Worm (Caenorhabditis elegans) whole organism, young adult: Measurements from ENCODE around the gene Y82E9BR.10.
A peak's percentile ranks its signal among the peaks of the same experiment; 100 is the strongest.

Experiments
- B0035.1 ChIP-seq: sonication (generic microtip); optimal IDR thresholded peaks from 2 replicates; lab custom pipeline; 2016; ENCODE audit warnings: missing genetic modification characterization, mild to moderate bottlenecking, missing compliant biosample characterization, missing genotype, missing genetic modification reagents
- F10E7.11 ChIP-seq: sonication (generic microtip); optimal IDR thresholded peaks from 2 replicates; lab custom pipeline; 2017; ENCODE audit warnings: mild to moderate bottlenecking, missing genetic modification characterization, moderate library complexity, missing compliant biosample characterization
- F22D6.2 ChIP-seq: sonication (generic microtip); optimal IDR thresholded peaks from 2 replicates; lab custom pipeline; 2016; ENCODE audit warnings: mild to moderate bottlenecking, missing genetic modification characterization, missing compliant biosample characterization
- F23B12.7 ChIP-seq: sonication (generic microtip); optimal IDR thresholded peaks from 2 replicates; lab custom pipeline; 2017; ENCODE audit warnings: missing genetic modification characterization, mild to moderate bottlenecking, missing compliant biosample characterization, antibody characterized with exemption, moderate library complexity; ENCODE audit not compliant: insufficient read depth
- F37B4.10 ChIP-seq: fragments of 200-800 bp; sonication (Bioruptor generic); IDR thresholded peaks from 2 replicates; pipeline ENCODE4 v1.3.6; 2022; ENCODE audit warnings: missing genetic modification characterization, missing compliant biosample characterization
- F55B11.4 ChIP-seq: sonication (generic microtip); optimal IDR thresholded peaks from 2 replicates; lab custom pipeline; 2016; ENCODE audit warnings: missing compliant biosample characterization, missing genetic modification characterization, borderline replicate concordance; ENCODE audit not compliant: insufficient read depth
- F57A8.1 ChIP-seq: fragments of 200-800 bp; sonication (Bioruptor generic); optimal IDR thresholded peaks from 2 replicates; lab custom pipeline; 2018; ENCODE audit warnings: mild to moderate bottlenecking, missing genetic modification characterization, moderate library complexity, missing compliant biosample characterization
- F57C9.4 ChIP-seq: sonication (generic microtip); optimal IDR thresholded peaks from 2 replicates; lab custom pipeline; 2017; ENCODE audit warnings: mild to moderate bottlenecking, missing genetic modification characterization, missing compliant biosample characterization
- T26A5.8 ChIP-seq: sonication (generic microtip); optimal IDR thresholded peaks from 2 replicates; lab custom pipeline; 2016; ENCODE audit warnings: missing genetic modification characterization, missing compliant biosample characterization
- Y53F4B.3 ChIP-seq: fragments of 200-800 bp; sonication (Bioruptor generic); IDR thresholded peaks from 2 replicates; pipeline ENCODE4 v1.3.6; 2022; ENCODE audit warnings: missing genetic modification reagents, missing genetic modification characterization, missing compliant biosample characterization
- ZK185.1 ChIP-seq: sonication (generic microtip); optimal IDR thresholded peaks from 2 replicates; lab custom pipeline; 2016; ENCODE audit warnings: mild to moderate bottlenecking, missing genetic modification characterization, missing compliant biosample characterization; ENCODE audit not compliant: poor library complexity, severe bottlenecking
- akir-1 ChIP-seq: fragments of 200-800 bp; sonication (Bioruptor generic); optimal IDR thresholded peaks from 2 replicates; lab custom pipeline; 2018; ENCODE audit warnings: mild to moderate bottlenecking, missing genetic modification characterization, moderate library complexity, missing compliant biosample characterization
- ama-1 ChIP-seq, 3 experiments: fragments of 150-350 bp in 1 of 3; sonication (generic microtip) in 2 of 3; optimal IDR thresholded peaks; 2 replicates each; lab custom pipeline; 2014 to 2018; ENCODE audit warnings: missing biosample characterization in 2 of 3, missing genetic modification characterization in 2 of 3, missing genetic modification reagents in 2 of 3
- aptf-2 ChIP-seq: fragments of 200-800 bp; sonication (Bioruptor generic); conservative IDR thresholded peaks from 2 replicates; pipeline ENCODE4 v1.3.6; 2022; ENCODE audit warnings: missing genetic modification reagents, missing genetic modification characterization, missing compliant biosample characterization
- atf-7 ChIP-seq: sonication (generic microtip); optimal IDR thresholded peaks from 2 replicates; lab custom pipeline; 2017; ENCODE audit warnings: mild to moderate bottlenecking, missing genetic modification characterization, missing compliant biosample characterization
- athp-1 ChIP-seq: sonication (generic microtip); optimal IDR thresholded peaks from 2 replicates; lab custom pipeline; 2017; ENCODE audit warnings: mild to moderate bottlenecking, missing genetic modification characterization, missing compliant biosample characterization
- attf-3 ChIP-seq: fragments of 200-800 bp; sonication (Bioruptor generic); conservative IDR thresholded peaks from 2 replicates; pipeline ENCODE4 v1.3.6; 2022; ENCODE audit warnings: missing genetic modification reagents, missing genetic modification characterization, missing compliant biosample characterization
- attf-5 ChIP-seq: fragments of 200-800 bp; sonication (Bioruptor generic); optimal IDR thresholded peaks from 2 replicates; lab custom pipeline; 2018; ENCODE audit warnings: mild to moderate bottlenecking, missing genetic modification characterization, missing compliant biosample characterization
- attf-6 ChIP-seq: fragments of 200-800 bp; sonication (Bioruptor generic); IDR thresholded peaks from 2 replicates; pipeline ENCODE4 v1.3.6; 2022; ENCODE audit warnings: missing genetic modification reagents, missing genetic modification characterization, missing compliant biosample characterization
- bed-1 ChIP-seq: fragments of 200-800 bp; sonication (Bioruptor generic); IDR thresholded peaks from 2 replicates; pipeline ENCODE4 v1.3.6; 2022; ENCODE audit warnings: missing genetic modification reagents, missing genetic modification characterization, missing compliant biosample characterization
- chd-7 ChIP-seq: sonication (generic microtip); optimal IDR thresholded peaks from 2 replicates; lab custom pipeline; 2016; ENCODE audit warnings: mild to moderate bottlenecking, missing genetic modification characterization, moderate library complexity, missing compliant biosample characterization
- dox-1 ChIP-seq: fragments of 200-800 bp; sonication (Bioruptor generic); IDR thresholded peaks from 2 replicates; pipeline ENCODE4 v1.3.6; 2022; ENCODE audit warnings: missing genetic modification reagents, missing genetic modification characterization, missing compliant biosample characterization
- dpff-1 ChIP-seq: sonication (generic microtip); optimal IDR thresholded peaks from 2 replicates; lab custom pipeline; 2017; ENCODE audit warnings: mild to moderate bottlenecking, missing genetic modification characterization, missing compliant biosample characterization
- dpl-1 ChIP-seq: fragments of 150-350 bp; optimal IDR thresholded peaks from 2 replicates; lab custom pipeline; 2014; ENCODE audit warnings: missing biosample characterization, missing genetic modification reagents, missing genetic modification characterization
- ekl-4 ChIP-seq: fragments of 200-800 bp; sonication (Bioruptor generic); IDR thresholded peaks from 2 replicates; pipeline ENCODE4 v1.3.6; 2022; ENCODE audit warnings: missing genetic modification reagents, missing genetic modification characterization, missing compliant biosample characterization
- fkh-3 ChIP-seq: sonication (generic microtip); optimal IDR thresholded peaks from 2 replicates; lab custom pipeline; 2016; ENCODE audit warnings: mild to moderate bottlenecking, missing genetic modification characterization, missing compliant biosample characterization
- gei-17 ChIP-seq: fragments of 200-800 bp; sonication (Bioruptor generic); optimal IDR thresholded peaks from 2 replicates; lab custom pipeline; 2018; ENCODE audit warnings: mild to moderate bottlenecking, missing genetic modification characterization, missing compliant biosample characterization
- him-1 ChIP-seq: sonication (generic microtip); optimal IDR thresholded peaks from 2 replicates; lab custom pipeline; 2016; ENCODE audit warnings: missing genotype, missing genetic modification reagents, missing genetic modification characterization, missing compliant biosample characterization
- hlh-12 ChIP-seq: sonication (generic microtip); optimal IDR thresholded peaks from 2 replicates; lab custom pipeline; 2016; ENCODE audit warnings: missing genetic modification characterization, missing compliant biosample characterization
- hmg-1.2 ChIP-seq: fragments of 200-800 bp; sonication (Bioruptor generic); IDR thresholded peaks from 2 replicates; pipeline ENCODE4 v1.3.6; 2022; ENCODE audit warnings: missing genetic modification reagents, missing genetic modification characterization, missing compliant biosample characterization
- hmg-20 ChIP-seq: fragments of 200-800 bp; sonication (Bioruptor generic); IDR thresholded peaks from 2 replicates; pipeline ENCODE4 v1.3.6; 2022; ENCODE audit warnings: missing genetic modification reagents, missing genetic modification characterization, missing compliant biosample characterization
- lin-26 ChIP-seq: fragments of 200-800 bp; sonication (Bioruptor generic); IDR thresholded peaks from 2 replicates; pipeline ENCODE4 v1.3.6; 2022; ENCODE audit warnings: missing genetic modification reagents, missing genetic modification characterization, missing compliant biosample characterization
- lsl-1 ChIP-seq: fragments of 200-800 bp; sonication (Bioruptor generic); optimal IDR thresholded peaks from 2 replicates; lab custom pipeline; 2018; ENCODE audit warnings: mild to moderate bottlenecking, missing genetic modification characterization, moderate library complexity, missing compliant biosample characterization
- lsy-27 ChIP-seq: sonication (generic microtip); optimal IDR thresholded peaks from 2 replicates; lab custom pipeline; 2017; ENCODE audit warnings: missing genetic modification characterization, mild to moderate bottlenecking, missing compliant biosample characterization, antibody characterized with exemption, missing genotype, borderline replicate concordance; ENCODE audit not compliant: insufficient read depth
- nfya-1 ChIP-seq: sonication (generic microtip); optimal IDR thresholded peaks from 2 replicates; lab custom pipeline; 2017; ENCODE audit warnings: antibody characterized with exemption, missing compliant biosample characterization, missing genetic modification characterization, borderline replicate concordance; ENCODE audit not compliant: insufficient read depth
- rec-8 ChIP-seq, 2 experiments: sonication (generic microtip); optimal IDR thresholded peaks; 2 replicates each; lab custom pipeline; 2016; ENCODE audit warnings: mild to moderate bottlenecking in 2 of 2, missing genetic modification characterization in 2 of 2, missing genetic modification reagents in 2 of 2, missing genotype in 2 of 2, missing biosample characterization in 1 of 2, missing compliant biosample characterization in 1 of 2, moderate library complexity in 1 of 2
- sea-2 ChIP-seq: fragments of 200-800 bp; sonication (Bioruptor generic); IDR thresholded peaks from 2 replicates; pipeline ENCODE4 v1.3.6; 2022; ENCODE audit warnings: missing genetic modification characterization, missing compliant biosample characterization
- snpc-1.1 ChIP-seq: sonication (generic microtip); optimal IDR thresholded peaks from 2 replicates; lab custom pipeline; 2017; ENCODE audit warnings: missing genetic modification characterization, mild to moderate bottlenecking, missing compliant biosample characterization, antibody characterized with exemption, moderate library complexity, missing genotype, missing genetic modification reagents; ENCODE audit not compliant: insufficient read depth
- snpc-3.4 ChIP-seq: sonication (generic microtip); optimal IDR thresholded peaks from 2 replicates; lab custom pipeline; 2017; ENCODE audit warnings: missing genetic modification characterization, mild to moderate bottlenecking, missing compliant biosample characterization, antibody characterized with exemption, moderate library complexity, missing genotype, missing genetic modification reagents
- somi-1 ChIP-seq: fragments of 200-800 bp; sonication (Bioruptor generic); optimal IDR thresholded peaks from 2 replicates; lab custom pipeline; 2018; ENCODE audit warnings: mild to moderate bottlenecking, missing genetic modification characterization, missing compliant biosample characterization
- tbx-9 ChIP-seq: sonication (generic microtip); optimal IDR thresholded peaks from 2 replicates; lab custom pipeline; 2016; ENCODE audit warnings: borderline replicate concordance, missing genetic modification characterization, inconsistent platforms, missing compliant biosample characterization
- unc-62 ChIP-seq: fragments of 150-350 bp; optimal IDR thresholded peaks from 2 replicates; lab custom pipeline; 2014; ENCODE audit warnings: missing biosample characterization, missing genetic modification reagents, missing genetic modification characterization
- xnd-1 ChIP-seq: sonication (generic microtip); optimal IDR thresholded peaks from 2 replicates; lab custom pipeline; 2016; ENCODE audit warnings: missing genotype, missing genetic modification reagents, missing genetic modification characterization, missing compliant biosample characterization
- ztf-18 ChIP-seq: sonication (generic microtip); optimal IDR thresholded peaks from 2 replicates; lab custom pipeline; 2016; ENCODE audit warnings: missing genotype, mild to moderate bottlenecking, missing genetic modification characterization, missing compliant biosample characterization
- ztf-22 ChIP-seq: fragments of 200-800 bp; sonication (Bioruptor generic); optimal IDR thresholded peaks from 2 replicates; lab custom pipeline; 2018; ENCODE audit warnings: mild to moderate bottlenecking, missing genetic modification characterization, moderate library complexity, missing compliant biosample characterization
- ztf-25 ChIP-seq: fragments of 200-800 bp; sonication (Bioruptor generic); IDR thresholded peaks from 2 replicates; pipeline ENCODE4 v1.3.6; 2022; ENCODE audit warnings: missing genetic modification reagents, missing genetic modification characterization, missing compliant biosample characterization
- ztf-26 ChIP-seq: sonication (generic microtip); optimal IDR thresholded peaks from 2 replicates; lab custom pipeline; 2017; ENCODE audit warnings: missing genetic modification characterization, missing compliant biosample characterization
- ztf-3 ChIP-seq: fragments of 200-800 bp; sonication (Bioruptor generic); optimal IDR thresholded peaks from 2 replicates; lab custom pipeline; 2018; ENCODE audit warnings: mild to moderate bottlenecking, missing genetic modification characterization, missing compliant biosample characterization

Gene Y82E9BR.10

ce11 chrIII:1418709-1419108 is 43.3 kb upstream of the Y82E9BR.10 start:
- TF ChIP-seq atf-7 (peak; percentile 56), snpc-1.1 (tag; lab: Kevin White, UChicago) (peak; percentile 33), attf-6 (GFP tag; lab: Robert Waterston, UW) (no peak), hlh-12 (tag; lab: Kevin White, UChicago) (no peak), sea-2 (GFP tag; lab: Robert Waterston, UW) (no peak), nfya-1 (tag; lab: Kevin White, UChicago) (no peak), athp-1 (tag; lab: Kevin White, UChicago) (peak; percentile 6), F57C9.4 (no peak), attf-3 (peak; percentile 43; the same call in 1 of the 2 replicates), him-1 (tag; lab: Kevin White, UChicago) (no peak), F10E7.11 (no peak), fkh-3 (tag; lab: Kevin White, UChicago) (no peak), ZK185.1 (tag; lab: Kevin White, UChicago) (peak; percentile 49), F22D6.2 (tag; lab: Kevin White, UChicago) (no peak), hmg-1.2 (GFP tag; lab: Robert Waterston, UW) (peak; percentile 65), hmg-20 (GFP tag; lab: Robert Waterston, UW) (peak; percentile 50; the same call in 1 of the 2 replicates), chd-7 (tag; lab: Kevin White, UChicago) (no peak), unc-62 (no peak), gei-17 (GFP tag; lab: Kevin White, UChicago) (peak; percentile 21), dpff-1 (tag; lab: Kevin White, UChicago) (no peak), xnd-1 (tag; lab: Kevin White, UChicago) (no peak), Y53F4B.3 (GFP tag; lab: Robert Waterston, UW) (no peak), attf-5 (GFP tag; lab: Kevin White, UChicago) (peak; percentile 47), lsl-1 (GFP tag; lab: Kevin White, UChicago) (peak; percentile 92), F55B11.4 (tag; lab: Kevin White, UChicago) (no peak), dpl-1 (GFP tag; lab: Kevin White, UChicago) (peak; percentile 29), dox-1 (GFP tag; lab: Robert Waterston, UW) (peak; percentile 93), ztf-18 (tag; lab: Kevin White, UChicago) (no peak), akir-1 (GFP tag; lab: Kevin White, UChicago) (no peak), tbx-9 (no peak), ama-1 (optimal IDR thresholded peaks at IDR 0.05; lab: Kevin White, UChicago) (no peak), ama-1 (GFP tag; optimal IDR thresholded peaks at IDR 0.05; lab: Kevin White, UChicago) (no peak), aptf-2 (GFP tag; lab: Robert Waterston, UW) (no peak), F37B4.10 (GFP tag; lab: Robert Waterston, UW) (0 out of 2 replicates have a peak, but pooled peaks have one; percentile 79), B0035.1 (tag; lab: Kevin White, UChicago) (no peak), lsy-27 (tag; lab: Kevin White, UChicago) (no peak), somi-1 (GFP tag; lab: Kevin White, UChicago) (no peak), snpc-3.4 (tag; lab: Kevin White, UChicago) (peak; percentile 32), T26A5.8 (tag; lab: Kevin White, UChicago) (no peak), ztf-3 (GFP tag; lab: Kevin White, UChicago) (no peak), F23B12.7 (tag; lab: Kevin White, UChicago) (peak; percentile 85), ekl-4 (GFP tag; lab: Robert Waterston, UW) (peak; percentile 74), lin-26 (GFP tag; lab: Robert Waterston, UW) (peak; percentile 26), F57A8.1 (GFP tag; lab: Kevin White, UChicago) (no peak), bed-1 (GFP tag; lab: Robert Waterston, UW) (no peak), ztf-22 (GFP tag; lab: Kevin White, UChicago) (no peak), rec-8 (tag; optimal IDR thresholded peaks at IDR 0.05; lab: Kevin White, UChicago) (no peak), ztf-26 (tag; lab: Kevin White, UChicago) (peak; percentile 89), ztf-25 (GFP tag; lab: Robert Waterston, UW) (no peak)
